Worm (Caenorhabditis elegans) whole organism, mixed stage, embryonic: ENCODE results near the gene malt-1.

Experiments used
- blmp-1 ChIP-seq: fragments of 150-350 bp; optimal IDR thresholded peaks from 2 replicates; lab custom pipeline; 2014; ENCODE audit warnings: missing biosample characterization, missing genetic modification characterization
- ces-1 ChIP-seq: fragments of 150-350 bp; optimal IDR thresholded peaks from 2 replicates; lab custom pipeline; 2014; ENCODE audit warnings: missing biosample characterization, missing genetic modification reagents, missing genetic modification characterization
- drap-1 ChIP-seq: fragments of 200-800 bp; sonication (Bioruptor generic); optimal IDR thresholded peaks from 3 replicates; lab custom pipeline; 2018; ENCODE audit warnings: mild to moderate bottlenecking, missing genetic modification characterization, missing compliant biosample characterization
- ham-2 ChIP-seq: fragments of 200-800 bp; sonication (Bioruptor generic); optimal IDR thresholded peaks from 2 replicates; lab custom pipeline; 2018; ENCODE audit warnings: mild to moderate bottlenecking, missing genetic modification characterization, missing compliant biosample characterization
- lsy-2 ChIP-seq: fragments of 150-350 bp; optimal IDR thresholded peaks from 2 replicates; lab custom pipeline; 2014; ENCODE audit warnings: missing biosample characterization, missing genetic modification characterization
- mab-5 ChIP-seq: fragments of 150-350 bp; optimal IDR thresholded peaks from 2 replicates; lab custom pipeline; 2014; ENCODE audit warnings: missing biosample characterization, missing genetic modification characterization
- mep-1 ChIP-seq: fragments of 150-350 bp; optimal IDR thresholded peaks from 2 replicates; lab custom pipeline; 2017; ENCODE audit warnings: missing biosample characterization, missing genetic modification reagents, missing genetic modification characterization, inconsistent platforms
- nhr-12 ChIP-seq: fragments of 150-350 bp; optimal IDR thresholded peaks from 2 replicates; lab custom pipeline; 2014; ENCODE audit warnings: missing biosample characterization, missing genetic modification characterization
- nhr-237 ChIP-seq: fragments of 150-350 bp; optimal IDR thresholded peaks from 2 replicates; lab custom pipeline; 2014; ENCODE audit warnings: missing biosample characterization, missing genetic modification characterization
- tbx-8 ChIP-seq: fragments of 200-800 bp; sonication (Bioruptor generic); optimal IDR thresholded peaks from 2 replicates; lab custom pipeline; 2018; ENCODE audit warnings: mild to moderate bottlenecking, missing genetic modification characterization, moderate library complexity, missing compliant biosample characterization

- no peak for TF ChIP-seq tbx-8 (GFP tag; lab: Kevin White, UChicago)
- TF ChIP-seq mep-1 (tag; lab: Kevin White, UChicago): no peak
- TF ChIP-seq ham-2 (GFP tag; lab: Kevin White, UChicago): no peak
- TF ChIP-seq blmp-1 (tag; lab: Kevin White, UChicago): no peak
- TF ChIP-seq drap-1: no peak
- TF ChIP-seq mab-5 (tag; lab: Kevin White, UChicago): no peak
- peak; percentile 71 for TF ChIP-seq ces-1 (GFP tag; lab: Kevin White, UChicago)
- TF ChIP-seq nhr-12: no peak
- TF ChIP-seq lsy-2 (tag; lab: Kevin White, UChicago): no peak
- TF ChIP-seq nhr-237 (tag; lab: Kevin White, UChicago): no peak
Observed at ce11 chrII:6992949-6993348, 41.8 kb upstream of the malt-1 start.
